Fruit fly (Drosophila melanogaster): Measurements from ENCODE around the gene chic.

DNA sequence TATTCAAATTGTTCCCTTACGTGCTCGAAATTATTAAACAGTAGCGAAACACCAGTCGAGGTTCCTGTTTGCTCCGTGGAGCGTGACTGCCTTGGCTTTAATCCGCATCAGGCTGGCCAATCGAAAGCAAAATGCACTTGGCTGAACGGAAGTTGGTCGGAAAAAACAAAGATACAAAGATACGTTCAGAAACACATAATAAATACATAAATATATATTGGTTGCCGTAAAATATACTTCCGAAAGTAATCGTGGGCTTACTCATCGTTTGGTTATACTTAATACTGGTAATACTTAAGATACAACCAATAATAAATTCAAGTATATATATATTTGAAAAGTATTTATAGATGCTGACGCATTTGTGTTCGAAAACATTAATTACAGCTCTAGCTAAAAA is 16.0 kb downstream of the chic start, which contains the start of gene psd:
- TF ChIP-seq Sin3A (optimal IDR thresholded peaks at IDR 0.05) (no peak), psq (optimal IDR thresholded peaks at IDR 0.05) (no peak), h (optimal IDR thresholded peaks at IDR 0.05) (no peak), insv (optimal IDR thresholded peaks at IDR 0.05) (no peak)
